Worm (Caenorhabditis elegans) whole organism, young adult: ENCODE measurements around the gene set-27.

Experiments
- B0261.1 ChIP-seq: sonication (generic microtip); optimal IDR thresholded peaks from 2 replicates; lab custom pipeline; 2016; ENCODE audit warnings: mild to moderate bottlenecking, missing genetic modification characterization, moderate library complexity, missing compliant biosample characterization
- B0336.3 ChIP-seq: fragments of 200-800 bp; sonication (Bioruptor generic); IDR thresholded peaks from 2 replicates; pipeline ENCODE4 v1.3.6; 2022; ENCODE audit warnings: missing genetic modification characterization, missing compliant biosample characterization
- D2030.7 ChIP-seq: fragments of 200-800 bp; sonication (Bioruptor generic); IDR thresholded peaks from 2 replicates; pipeline ENCODE4 v1.3.6; 2022; ENCODE audit warnings: missing genetic modification reagents, missing genetic modification characterization, missing compliant biosample characterization
- F22D6.2 ChIP-seq: sonication (generic microtip); optimal IDR thresholded peaks from 2 replicates; lab custom pipeline; 2016; ENCODE audit warnings: mild to moderate bottlenecking, missing genetic modification characterization, missing compliant biosample characterization
- F55B11.4 ChIP-seq: sonication (generic microtip); optimal IDR thresholded peaks from 2 replicates; lab custom pipeline; 2016; ENCODE audit warnings: missing compliant biosample characterization, missing genetic modification characterization, borderline replicate concordance; ENCODE audit not compliant: insufficient read depth
- F57C9.4 ChIP-seq: sonication (generic microtip); optimal IDR thresholded peaks from 2 replicates; lab custom pipeline; 2017; ENCODE audit warnings: mild to moderate bottlenecking, missing genetic modification characterization, missing compliant biosample characterization
- K11D2.4 ChIP-seq: fragments of 200-800 bp; sonication (Bioruptor generic); IDR thresholded peaks from 2 replicates; pipeline ENCODE4 v1.3.6; 2022; ENCODE audit warnings: missing genetic modification reagents, missing genetic modification characterization, missing compliant biosample characterization
- T26A5.8 ChIP-seq: sonication (generic microtip); optimal IDR thresholded peaks from 2 replicates; lab custom pipeline; 2016; ENCODE audit warnings: missing genetic modification characterization, missing compliant biosample characterization
- Y53F4B.3 ChIP-seq: fragments of 200-800 bp; sonication (Bioruptor generic); IDR thresholded peaks from 2 replicates; pipeline ENCODE4 v1.3.6; 2022; ENCODE audit warnings: missing genetic modification reagents, missing genetic modification characterization, missing compliant biosample characterization
- Y53G8AR.9 ChIP-seq: fragments of 200-800 bp; sonication (Bioruptor generic); conservative IDR thresholded peaks from 2 replicates; pipeline ENCODE4 v1.3.6; 2022; ENCODE audit warnings: missing genetic modification reagents, missing genetic modification characterization, missing compliant biosample characterization
- Y79H2A.3 ChIP-seq: fragments of 200-800 bp; sonication (Bioruptor generic); conservative IDR thresholded peaks from 2 replicates; pipeline ENCODE4 v1.3.6; 2022; ENCODE audit warnings: missing genetic modification reagents, missing genetic modification characterization, missing compliant biosample characterization
- ceh-79 ChIP-seq: sonication (generic microtip); optimal IDR thresholded peaks from 2 replicates; lab custom pipeline; 2017; ENCODE audit warnings: mild to moderate bottlenecking, missing genetic modification characterization, missing compliant biosample characterization
- chd-7 ChIP-seq: sonication (generic microtip); optimal IDR thresholded peaks from 2 replicates; lab custom pipeline; 2016; ENCODE audit warnings: mild to moderate bottlenecking, missing genetic modification characterization, moderate library complexity, missing compliant biosample characterization
- die-1 ChIP-seq: sonication (generic microtip); optimal IDR thresholded peaks from 2 replicates; lab custom pipeline; 2016; ENCODE audit warnings: missing genotype, mild to moderate bottlenecking, missing genetic modification characterization, missing compliant biosample characterization
- dox-1 ChIP-seq: fragments of 200-800 bp; sonication (Bioruptor generic); IDR thresholded peaks from 2 replicates; pipeline ENCODE4 v1.3.6; 2022; ENCODE audit warnings: missing genetic modification reagents, missing genetic modification characterization, missing compliant biosample characterization
- ekl-4 ChIP-seq: fragments of 200-800 bp; sonication (Bioruptor generic); IDR thresholded peaks from 2 replicates; pipeline ENCODE4 v1.3.6; 2022; ENCODE audit warnings: missing genetic modification reagents, missing genetic modification characterization, missing compliant biosample characterization
- ets-4 ChIP-seq: fragments of 200-800 bp; sonication (Bioruptor generic); optimal IDR thresholded peaks from 2 replicates; lab custom pipeline; 2018; ENCODE audit warnings: mild to moderate bottlenecking, missing genetic modification characterization, missing compliant biosample characterization
- hsf-1 ChIP-seq: fragments of 200-800 bp; sonication (Bioruptor generic); IDR thresholded peaks from 2 replicates; pipeline ENCODE4 v1.3.6; 2022; ENCODE audit warnings: missing genetic modification reagents, missing genetic modification characterization, missing compliant biosample characterization
- lag-1 ChIP-seq: fragments of 200-800 bp; sonication (Bioruptor generic); IDR thresholded peaks from 2 replicates; pipeline ENCODE4 v1.3.6; 2022; ENCODE audit warnings: missing genetic modification reagents, missing genetic modification characterization, missing compliant biosample characterization
- let-526 ChIP-seq: fragments of 200-800 bp; sonication (Bioruptor generic); IDR thresholded peaks from 2 replicates; pipeline ENCODE4 v1.3.6; 2022; ENCODE audit warnings: missing genetic modification reagents, missing genetic modification characterization, missing compliant biosample characterization
- let-607 ChIP-seq, 2 experiments: fragments of 200-800 bp in 1 of 2; sonication (Bioruptor generic) in 1 of 2; sonication (generic microtip) in 1 of 2; optimal IDR thresholded peaks; 2 replicates each; lab custom pipeline; 2016 to 2018; ENCODE audit warnings: mild to moderate bottlenecking in 2 of 2, missing compliant biosample characterization in 2 of 2, missing genetic modification characterization in 2 of 2, moderate library complexity in 2 of 2, missing genotype in 1 of 2
- lin-40 ChIP-seq: sonication (generic microtip); optimal IDR thresholded peaks from 2 replicates; lab custom pipeline; 2016; ENCODE audit warnings: missing genetic modification characterization, mild to moderate bottlenecking, missing compliant biosample characterization, missing genotype, missing genetic modification reagents
- lin-54 ChIP-seq: fragments of 200-800 bp; sonication (Bioruptor generic); optimal IDR thresholded peaks from 2 replicates; lab custom pipeline; 2018; ENCODE audit warnings: mild to moderate bottlenecking, missing genetic modification characterization, missing compliant biosample characterization
- lsl-1 ChIP-seq: fragments of 200-800 bp; sonication (Bioruptor generic); optimal IDR thresholded peaks from 2 replicates; lab custom pipeline; 2018; ENCODE audit warnings: mild to moderate bottlenecking, missing genetic modification characterization, moderate library complexity, missing compliant biosample characterization
- madf-3 ChIP-seq: fragments of 200-800 bp; sonication (Bioruptor generic); IDR thresholded peaks from 2 replicates; pipeline ENCODE4 v1.3.6; 2022; ENCODE audit warnings: missing genetic modification reagents, missing genetic modification characterization, missing compliant biosample characterization
- madf-8 ChIP-seq: fragments of 200-800 bp; sonication (Bioruptor generic); conservative IDR thresholded peaks from 2 replicates; pipeline ENCODE4 v1.3.6; 2022; ENCODE audit warnings: missing genetic modification reagents, missing genetic modification characterization, missing compliant biosample characterization
- mcd-1 ChIP-seq: fragments of 200-800 bp; sonication (Bioruptor generic); IDR thresholded peaks from 2 replicates; pipeline ENCODE4 v1.3.6; 2022; ENCODE audit warnings: missing genetic modification reagents, missing genetic modification characterization, missing compliant biosample characterization
- nfya-2 ChIP-seq: fragments of 200-800 bp; sonication (Bioruptor generic); IDR thresholded peaks from 2 replicates; pipeline ENCODE4 v1.3.6; 2022; ENCODE audit warnings: missing genetic modification reagents, missing genetic modification characterization, missing compliant biosample characterization
- nhr-27 ChIP-seq: fragments of 200-800 bp; sonication (Bioruptor generic); optimal IDR thresholded peaks from 2 replicates; lab custom pipeline; 2018; ENCODE audit warnings: mild to moderate bottlenecking, missing genetic modification characterization, moderate library complexity, missing compliant biosample characterization
- nhr-90 ChIP-seq: sonication (generic microtip); optimal IDR thresholded peaks from 2 replicates; lab custom pipeline; 2016; ENCODE audit warnings: missing genotype, mild to moderate bottlenecking, missing genetic modification characterization, missing compliant biosample characterization
- rpc-1 ChIP-seq, 2 experiments: fragments of 150-350 bp in 1 of 2; sonication (generic microtip) in 1 of 2; optimal IDR thresholded peaks; 2 replicates each; lab custom pipeline; 2014 to 2018; ENCODE audit warnings: missing biosample characterization in 1 of 2, missing genetic modification characterization in 1 of 2, missing genetic modification reagents in 1 of 2, missing genotype in 1 of 2
- snpc-1.3 ChIP-seq: sonication (generic microtip); optimal IDR thresholded peaks from 2 replicates; lab custom pipeline; 2017; ENCODE audit warnings: missing genetic modification characterization, mild to moderate bottlenecking, missing compliant biosample characterization, antibody characterized with exemption, moderate library complexity, missing genotype, missing genetic modification reagents; ENCODE audit not compliant: insufficient read depth
- somi-1 ChIP-seq: fragments of 200-800 bp; sonication (Bioruptor generic); optimal IDR thresholded peaks from 2 replicates; lab custom pipeline; 2018; ENCODE audit warnings: mild to moderate bottlenecking, missing genetic modification characterization, missing compliant biosample characterization
- unc-130 ChIP-seq: sonication (generic microtip); optimal IDR thresholded peaks from 2 replicates; lab custom pipeline; 2016; ENCODE audit warnings: missing genetic modification reagents, missing genetic modification characterization, missing compliant biosample characterization
- ztf-18 ChIP-seq: sonication (generic microtip); optimal IDR thresholded peaks from 2 replicates; lab custom pipeline; 2016; ENCODE audit warnings: missing genotype, mild to moderate bottlenecking, missing genetic modification characterization, missing compliant biosample characterization
- ztf-25 ChIP-seq: fragments of 200-800 bp; sonication (Bioruptor generic); IDR thresholded peaks from 2 replicates; pipeline ENCODE4 v1.3.6; 2022; ENCODE audit warnings: missing genetic modification reagents, missing genetic modification characterization, missing compliant biosample characterization
- ztf-28 ChIP-seq: fragments of 200-800 bp; sonication (Bioruptor generic); IDR thresholded peaks from 2 replicates; pipeline ENCODE4 v1.3.6; 2022; ENCODE audit warnings: missing genetic modification reagents, missing genetic modification characterization, missing compliant biosample characterization

Gene set-27

ce11 chrIII:2711527-2711926, 10.8 kb downstream of the set-27 start (continued):
- TF ChIP-seq snpc-1.3 = peak; percentile 52
- no peak for TF ChIP-seq somi-1
- no peak for TF ChIP-seq nfya-2 (GFP tag; lab: Robert Waterston, UW)
- peak; percentile 66 for TF ChIP-seq die-1 (tag; lab: Kevin White, UChicago)
- TF ChIP-seq ztf-25 (GFP tag; lab: Robert Waterston, UW) = 0 out of 2 replicates have a peak, but pooled peaks have one; percentile 64
- no peak for TF ChIP-seq Y53F4B.3 (GFP tag; lab: Robert Waterston, UW)
- no peak for TF ChIP-seq F57C9.4
- TF ChIP-seq Y53G8AR.9 = no peak
- TF ChIP-seq T26A5.8 (tag; lab: Kevin White, UChicago) = no peak
- TF ChIP-seq chd-7 (tag; lab: Kevin White, UChicago) = no peak
- peak; percentile 1 for TF ChIP-seq lin-54 (GFP tag; lab: Kevin White, UChicago)
- TF ChIP-seq lsl-1 (GFP tag; lab: Kevin White, UChicago) = peak; percentile 43
- no peak for TF ChIP-seq unc-130
- TF ChIP-seq ceh-79 = no peak
- TF ChIP-seq madf-3 (GFP tag; lab: Robert Waterston, UW) = no peak
- peak; percentile 56 for TF ChIP-seq nhr-90 (tag; lab: Kevin White, UChicago)
- peak; percentile 66 for TF ChIP-seq ztf-18 (tag; lab: Kevin White, UChicago)
- TF ChIP-seq B0261.1 (tag; lab: Kevin White, UChicago) = peak; percentile 73
- no peak for TF ChIP-seq let-607 (tag; optimal IDR thresholded peaks at IDR 0.05; lab: Kevin White, UChicago)
- TF ChIP-seq rpc-1 (optimal IDR thresholded peaks at IDR 0.05; lab: Kevin White, UChicago) = peak; percentile 64
- TF ChIP-seq rpc-1 (tag; optimal IDR thresholded peaks at IDR 0.05; lab: Kevin White, UChicago) = peak; percentile 85
- TF ChIP-seq let-526 (GFP tag; lab: Robert Waterston, UW) = no peak
- no peak for TF ChIP-seq Y79H2A.3
- no peak for TF ChIP-seq madf-8 (GFP tag; lab: Robert Waterston, UW)

ce11 chrIII:2716514-2716913, 15.8 kb downstream of the set-27 start, which contains the start of gene tmem-132:
TSS of gene tmem-132 (minus strand) at chrIII:2716614.
- TF ChIP-seq mcd-1 (GFP tag; lab: Robert Waterston, UW) = peak; percentile 22; the same call in 1 of the 2 replicates
- no peak for TF ChIP-seq ets-4 (GFP tag; lab: Kevin White, UChicago)
- TF ChIP-seq nhr-27 (tag; lab: Kevin White, UChicago) = no peak

ce11 chrIII:2724992-2725220, 24.2 kb downstream of the set-27 start, which contains the start of gene Y71H2AM.11:
TSS of gene Y71H2AM.11 (minus strand) at chrIII:2725092.
- TF ChIP-seq D2030.7 (GFP tag; lab: Robert Waterston, UW) (no peak), F22D6.2 (tag; lab: Kevin White, UChicago) (no peak), let-526 (GFP tag; lab: Robert Waterston, UW) (no peak), ekl-4 (no peak), lin-40 (tag; lab: Kevin White, UChicago) (no peak), lag-1 (GFP tag; lab: Robert Waterston, UW) (no peak), ztf-28 (no peak), hsf-1 (GFP tag; lab: Robert Waterston, UW) (no peak), nfya-2 (GFP tag; lab: Robert Waterston, UW) (no peak), B0336.3 (GFP tag; lab: Robert Waterston, UW) (no peak), dox-1 (no peak), ets-4 (GFP tag; lab: Kevin White, UChicago) (no peak), T26A5.8 (tag; lab: Kevin White, UChicago) (no peak), F55B11.4 (no peak), chd-7 (tag; lab: Kevin White, UChicago) (no peak), lsl-1 (GFP tag; lab: Kevin White, UChicago) (no peak), K11D2.4 (no peak)
